Worm (Caenorhabditis elegans) whole organism, L2 larva: ENCODE results near the gene F12D9.2.

Experiments
- C34F6.9 ChIP-seq: fragments of 150-350 bp; optimal IDR thresholded peaks from 2 replicates; lab custom pipeline; 2014; ENCODE audit warnings: missing biosample characterization, missing genetic modification characterization
- R02D3.7 ChIP-seq: fragments of 150-350 bp; optimal IDR thresholded peaks from 2 replicates; lab custom pipeline; 2014; ENCODE audit warnings: missing biosample characterization, missing genetic modification characterization
- ama-1 ChIP-seq: fragments of 150-350 bp; optimal IDR thresholded peaks from 2 replicates; lab custom pipeline; 2018; ENCODE audit warnings: inconsistent platforms
- blmp-1 ChIP-seq: sonication (generic microtip); optimal IDR thresholded peaks from 2 replicates; lab custom pipeline; 2017; ENCODE audit warnings: missing genetic modification characterization, mild to moderate bottlenecking, missing compliant biosample characterization, antibody characterized with exemption, moderate library complexity; ENCODE audit not compliant: insufficient read depth
- ceh-16 ChIP-seq: fragments of 150-350 bp; optimal IDR thresholded peaks from 2 replicates; lab custom pipeline; 2014; ENCODE audit warnings: missing biosample characterization, missing genetic modification characterization
- ceh-82 ChIP-seq: fragments of 150-350 bp; optimal IDR thresholded peaks from 2 replicates; lab custom pipeline; 2014; ENCODE audit warnings: missing biosample characterization, missing genetic modification characterization
- crh-2 ChIP-seq: sonication (generic microtip); optimal IDR thresholded peaks from 2 replicates; lab custom pipeline; 2017; ENCODE audit warnings: missing biosample characterization, missing genetic modification characterization
- dmd-4 ChIP-seq: sonication (generic microtip); optimal IDR thresholded peaks from 2 replicates; lab custom pipeline; 2017; ENCODE audit warnings: missing biosample characterization, missing genetic modification characterization
- egl-27 ChIP-seq: sonication (generic microtip); optimal IDR thresholded peaks from 3 replicates; lab custom pipeline; 2017; ENCODE audit warnings: missing biosample characterization, missing genetic modification reagents, missing genetic modification characterization
- elt-1 ChIP-seq: fragments of 150-350 bp; optimal IDR thresholded peaks from 2 replicates; lab custom pipeline; 2014; ENCODE audit warnings: missing biosample characterization, missing genetic modification characterization
- fos-1 ChIP-seq: fragments of 150-350 bp; optimal IDR thresholded peaks from 2 replicates; lab custom pipeline; 2014; ENCODE audit warnings: missing biosample characterization, missing genetic modification characterization
- gmeb-1 ChIP-seq: fragments of 150-350 bp; optimal IDR thresholded peaks from 2 replicates; lab custom pipeline; 2014; ENCODE audit warnings: missing biosample characterization, missing genetic modification characterization
- lin-11 ChIP-seq: fragments of 150-350 bp; sonication (generic microtip); optimal IDR thresholded peaks from 2 replicates; lab custom pipeline; 2014; ENCODE audit warnings: missing biosample characterization, missing genetic modification characterization, inconsistent platforms, mixed read lengths
- lin-13 ChIP-seq: fragments of 150-350 bp; optimal IDR thresholded peaks from 2 replicates; lab custom pipeline; 2014; ENCODE audit warnings: missing biosample characterization, missing genetic modification reagents, missing genetic modification characterization
- lin-39 ChIP-seq: fragments of 150-350 bp; optimal IDR thresholded peaks from 2 replicates; lab custom pipeline; 2014; ENCODE audit warnings: missing biosample characterization, missing genetic modification reagents, missing genetic modification characterization
- mbf-1 ChIP-seq: sonication (generic microtip); optimal IDR thresholded peaks from 2 replicates; lab custom pipeline; 2017; ENCODE audit warnings: missing biosample characterization, missing genetic modification characterization
- mdl-1 ChIP-seq, 2 experiments: fragments of 150-350 bp in 1 of 2; sonication (generic microtip) in 1 of 2; optimal IDR thresholded peaks; 2 replicates each; lab custom pipeline; 2017; ENCODE audit warnings: missing biosample characterization in 2 of 2, missing genetic modification characterization in 2 of 2
- nhr-10 ChIP-seq: sonication (generic microtip); optimal IDR thresholded peaks from 2 replicates; lab custom pipeline; 2017; ENCODE audit warnings: missing biosample characterization, missing genetic modification characterization
- nhr-11 ChIP-seq: fragments of 150-350 bp; optimal IDR thresholded peaks from 2 replicates; lab custom pipeline; 2014; ENCODE audit warnings: missing biosample characterization, missing genetic modification characterization
- nhr-129 ChIP-seq: fragments of 150-350 bp; optimal IDR thresholded peaks from 2 replicates; lab custom pipeline; 2014; ENCODE audit warnings: missing biosample characterization, missing genetic modification characterization
- nhr-21 ChIP-seq: fragments of 150-350 bp; optimal IDR thresholded peaks from 2 replicates; lab custom pipeline; 2014; ENCODE audit warnings: missing biosample characterization, missing genetic modification characterization
- nhr-23 ChIP-seq: fragments of 150-350 bp; optimal IDR thresholded peaks from 2 replicates; lab custom pipeline; 2014; ENCODE audit warnings: missing biosample characterization, missing genetic modification reagents, missing genetic modification characterization
- nhr-237 ChIP-seq: fragments of 150-350 bp; optimal IDR thresholded peaks from 2 replicates; lab custom pipeline; 2014; ENCODE audit warnings: missing biosample characterization, missing genetic modification characterization
- nhr-25 ChIP-seq: fragments of 150-350 bp; sonication (generic microtip); optimal IDR thresholded peaks from 3 replicates; lab custom pipeline; 2014; ENCODE audit warnings: missing biosample characterization, missing genetic modification characterization
- nhr-6 ChIP-seq: fragments of 150-350 bp; optimal IDR thresholded peaks from 2 replicates; lab custom pipeline; 2014; ENCODE audit warnings: missing biosample characterization, missing genetic modification characterization
- nhr-77 ChIP-seq: fragments of 150-350 bp; optimal IDR thresholded peaks from 2 replicates; lab custom pipeline; 2014; ENCODE audit warnings: missing biosample characterization, missing genetic modification characterization
- sem-4 ChIP-seq: fragments of 150-350 bp; optimal IDR thresholded peaks from 2 replicates; lab custom pipeline; 2014; ENCODE audit warnings: missing biosample characterization, missing genetic modification reagents, missing genetic modification characterization
- skn-1 ChIP-seq: sonication (generic microtip); optimal IDR thresholded peaks from 2 replicates; lab custom pipeline; 2017; ENCODE audit warnings: missing biosample characterization, missing genetic modification characterization
- sma-3 ChIP-seq: sonication (generic microtip); optimal IDR thresholded peaks from 2 replicates; lab custom pipeline; 2016; ENCODE audit warnings: missing genetic modification reagents, missing genetic modification characterization, missing compliant biosample characterization
- sma-9 ChIP-seq, 2 experiments: fragments of 150-350 bp in 1 of 2; sonication (generic microtip) in 1 of 2; optimal IDR thresholded peaks; 2 replicates each; lab custom pipeline; 2014 to 2016; ENCODE audit warnings: missing genetic modification characterization in 2 of 2, mild to moderate bottlenecking in 1 of 2, missing biosample characterization in 1 of 2, missing compliant biosample characterization in 1 of 2, missing genetic modification reagents in 1 of 2, moderate library complexity in 1 of 2
- snpc-4 ChIP-seq: fragments of 150-350 bp; optimal IDR thresholded peaks from 2 replicates; lab custom pipeline; 2014; ENCODE audit warnings: missing biosample characterization, missing genetic modification characterization
- unc-55 ChIP-seq: fragments of 150-350 bp; sonication (generic microtip); optimal IDR thresholded peaks from 3 replicates; lab custom pipeline; 2014; ENCODE audit warnings: missing biosample characterization, missing genetic modification reagents, missing genetic modification characterization
- zag-1 ChIP-seq: fragments of 150-350 bp; optimal IDR thresholded peaks from 2 replicates; lab custom pipeline; 2014; ENCODE audit warnings: missing biosample characterization, missing genetic modification characterization
- ztf-1 ChIP-seq: fragments of 200-800 bp; sonication (Bioruptor generic); conservative IDR thresholded peaks from 2 replicates; pipeline ENCODE4 v1.3.6; 2022; ENCODE audit warnings: missing genetic modification characterization, missing compliant biosample characterization
- ztf-11 ChIP-seq: sonication (generic microtip); optimal IDR thresholded peaks from 2 replicates; lab custom pipeline; 2017; ENCODE audit warnings: missing biosample characterization, missing genetic modification characterization
- ztf-4 ChIP-seq: fragments of 150-350 bp; optimal IDR thresholded peaks from 2 replicates; lab custom pipeline; 2014; ENCODE audit warnings: missing biosample characterization, missing genetic modification characterization

The F12D9.2 gene

ce11 chrX:8602722-8603427 lies 44.0 kb downstream of the F12D9.2 start:
- TF ChIP-seq sma-9 (GFP tag; optimal IDR thresholded peaks at IDR 0.05; lab: Kevin White, UChicago), result no peak
- TF ChIP-seq sma-9 (tag; optimal IDR thresholded peaks at IDR 0.05; lab: Kevin White, UChicago), result no peak
- no peak for TF ChIP-seq nhr-25 (tag; lab: Kevin White, UChicago)
- no peak for TF ChIP-seq nhr-21
- TF ChIP-seq dmd-4 (tag; lab: Kevin White, UChicago), result no peak
- no peak for TF ChIP-seq ama-1
- TF ChIP-seq nhr-10 (tag; lab: Kevin White, UChicago), result no peak
- TF ChIP-seq C34F6.9 (tag; lab: Kevin White, UChicago), result no peak
- TF ChIP-seq nhr-23 (tag; lab: Kevin White, UChicago), result no peak
- TF ChIP-seq R02D3.7 (tag; lab: Kevin White, UChicago), result no peak
- TF ChIP-seq mdl-1 (tag; optimal IDR thresholded peaks at IDR 0.05; lab: Kevin White, UChicago), result no peak
- no peak for TF ChIP-seq mbf-1 (tag; lab: Kevin White, UChicago)
- no peak for TF ChIP-seq ceh-82 (tag; lab: Kevin White, UChicago)
- TF ChIP-seq ztf-1, result no peak
- TF ChIP-seq nhr-11 (tag; lab: Kevin White, UChicago), result no peak
- TF ChIP-seq lin-13 (GFP tag; lab: Kevin White, UChicago), result no peak

- TF ChIP-seq C34F6.9 (tag; lab: Kevin White, UChicago), result no peak
- no peak for TF ChIP-seq nhr-25 (tag; lab: Kevin White, UChicago)
- no peak for TF ChIP-seq mbf-1 (tag; lab: Kevin White, UChicago)
- TF ChIP-seq snpc-4 (tag; lab: Kevin White, UChicago), result no peak
- no peak for TF ChIP-seq nhr-237 (tag; lab: Kevin White, UChicago)
Measured at ce11 chrX:8601235-8601634, 45.7 kb downstream of the F12D9.2 start, which contains the start of gene F18E9.1. Gene F18E9.1 (plus strand): TSS chrX:8601535.

- TF ChIP-seq ama-1, result no peak
- TF ChIP-seq ztf-1, result no peak
- no peak for TF ChIP-seq unc-55 (GFP tag; lab: Kevin White, UChicago)
- no peak for TF ChIP-seq sem-4
- no peak for TF ChIP-seq nhr-6 (tag; lab: Kevin White, UChicago)
- TF ChIP-seq nhr-237 (tag; lab: Kevin White, UChicago), result no peak
- no peak for TF ChIP-seq nhr-129 (tag; lab: Kevin White, UChicago)
- TF ChIP-seq ztf-4 (tag; lab: Kevin White, UChicago), result no peak
- no peak for TF ChIP-seq lin-11
- TF ChIP-seq mbf-1 (tag; lab: Kevin White, UChicago), result no peak
- no peak for TF ChIP-seq egl-27 (tag; lab: Kevin White, UChicago)
- TF ChIP-seq blmp-1 (tag; lab: Kevin White, UChicago), result no peak
- no peak for TF ChIP-seq ztf-11 (tag; lab: Kevin White, UChicago)
- TF ChIP-seq lin-39 (tag; lab: Kevin White, UChicago), result no peak
- TF ChIP-seq crh-2 (tag; lab: Kevin White, UChicago), result no peak
- no peak for TF ChIP-seq nhr-11 (tag; lab: Kevin White, UChicago)
Measured at ce11 chrX:8599725-8600124, 47.2 kb downstream of the F12D9.2 start.

ce11 chrX:8598491-8598890 lies 48.4 kb downstream of the F12D9.2 start:
- no peak for TF ChIP-seq blmp-1 (tag; lab: Kevin White, UChicago)
- no peak for TF ChIP-seq nhr-129 (tag; lab: Kevin White, UChicago)
- TF ChIP-seq lin-11, result no peak
- TF ChIP-seq ceh-16, result no peak
- TF ChIP-seq nhr-77 (tag; lab: Kevin White, UChicago), result no peak
- TF ChIP-seq gmeb-1 (tag; lab: Kevin White, UChicago), result no peak
- no peak for TF ChIP-seq sma-3 (GFP tag; lab: Kevin White, UChicago)

ce11 chrX:8597647-8598046 lies 49.2 kb downstream of the F12D9.2 start, which contains the start of gene F18E9.7:
Gene F18E9.7 (minus strand): TSS chrX:8597747.
- TF ChIP-seq elt-1 (tag; lab: Kevin White, UChicago) (no peak), ztf-11 (tag; lab: Kevin White, UChicago) (no peak), lin-11 (no peak), zag-1 (tag; lab: Kevin White, UChicago) (no peak), ceh-16 (no peak), fos-1 (tag; lab: Kevin White, UChicago) (no peak), nhr-237 (tag; lab: Kevin White, UChicago) (no peak), mdl-1 (tag; optimal IDR thresholded peaks at IDR 0.05; lab: Kevin White, UChicago) (no peak), skn-1 (tag; lab: Kevin White, UChicago) (no peak), ztf-1 (no peak), blmp-1 (tag; lab: Kevin White, UChicago) (no peak), crh-2 (tag; lab: Kevin White, UChicago) (no peak), nhr-21 (no peak), C34F6.9 (tag; lab: Kevin White, UChicago) (no peak), nhr-25 (tag; lab: Kevin White, UChicago) (no peak)
